Fruit fly (Drosophila melanogaster): ENCODE measurements around the gene eg.

eg gene

dm6 chr3L:21839720-21840641 is 31.5 kb downstream of the eg start (continued):
- TF ChIP-seq CG10654 (GFP tag; optimal IDR thresholded peaks at IDR 0.05) (peak; percentile 85), Ets65A (GFP tag) (peak; percentile 99), lmd (GFP tag; IDR thresholded peaks at IDR 0.05) (peak; percentile 95), mam (GFP tag; optimal IDR thresholded peaks at IDR 0.05) (peak; percentile 95), cad (GFP tag; optimal IDR thresholded peaks at IDR 0.05) (no peak), Dek (tag; optimal IDR thresholded peaks at IDR 0.05) (peak; percentile 88), Scr (GFP tag; IDR thresholded peaks at IDR 0.05; ENCODE audit: partially characterized antibody) (no peak), Fer3 (tag; optimal IDR thresholded peaks at IDR 0.05) (peak; percentile 90), Hand (GFP tag; optimal IDR thresholded peaks at IDR 0.05) (peak; percentile 79), CG17612 (GFP tag; IDR thresholded peaks at IDR 0.05) (peak; percentile 85), prd (optimal IDR thresholded peaks at IDR 0.05) (no peak), prd (GFP tag; IDR thresholded peaks at IDR 0.05) (peak; percentile 94), CG8281 (tag; optimal IDR thresholded peaks at IDR 0.05) (peak; percentile 79), nau (GFP tag; optimal IDR thresholded peaks at IDR 0.05) (peak; percentile 95), oc (tag; optimal IDR thresholded peaks at IDR 0.05) (peak; percentile 87), CG15269 (tag; optimal IDR thresholded peaks at IDR 0.05) (peak; percentile 94), CG8089 (GFP tag; optimal IDR thresholded peaks at IDR 0.05) (peak; percentile 84), nmo (GFP tag; optimal IDR thresholded peaks at IDR 0.05) (peak; percentile 96), chinmo (GFP tag; IDR thresholded peaks at IDR 0.05; ENCODE audit: partially characterized antibody) (peak; percentile 80; the same call in 2 of the 4 replicates), fd3F (GFP tag; optimal IDR thresholded peaks at IDR 0.05) (peak; percentile 88), org-1 (GFP tag; optimal IDR thresholded peaks at IDR 0.05) (peak; percentile 94), CG3163 (GFP tag; optimal IDR thresholded peaks at IDR 0.05) (peak; percentile 57), CG30431 (GFP tag; optimal IDR thresholded peaks at IDR 0.05) (peak; percentile 89), CG15696 (tag; optimal IDR thresholded peaks at IDR 0.05) (peak; percentile 68), CG12942 (GFP tag; optimal IDR thresholded peaks at IDR 0.05) (peak; percentile 88), Hsf (GFP tag; optimal IDR thresholded peaks at IDR 0.05) (peak; percentile 95), Dbx (GFP tag; IDR thresholded peaks at IDR 0.05) (peak; percentile 77), slp2 (GFP tag; optimal IDR thresholded peaks at IDR 0.05) (peak; percentile 95), zfh2 (GFP tag; optimal IDR thresholded peaks at IDR 0.05) (peak; percentile 89), HLH3B (GFP tag; IDR thresholded peaks at IDR 0.05) (peak; percentile 87), CG31441 (GFP tag; IDR thresholded peaks at IDR 0.05) (peak; percentile 98), CG31388 (GFP tag; optimal IDR thresholded peaks at IDR 0.05) (peak; percentile 83), CG1792 (GFP tag; optimal IDR thresholded peaks at IDR 0.05) (peak; percentile 95), Stat92E (GFP tag; optimal IDR thresholded peaks at IDR 0.05) (no peak), dmrt11E (tag; optimal IDR thresholded peaks at IDR 0.05) (peak; percentile 82), Sry-β (GFP tag; optimal IDR thresholded peaks at IDR 0.05) (peak; percentile 50), croc (GFP tag; conservative IDR thresholded peaks at IDR 0.05) (peak; percentile 85), sc (optimal IDR thresholded peaks at IDR 0.05) (no peak), sc (GFP tag; optimal IDR thresholded peaks at IDR 0.05) (peak; percentile 89), CG33213 (GFP tag; optimal IDR thresholded peaks at IDR 0.05) (peak; percentile 94), CG7556 (GFP tag; optimal IDR thresholded peaks at IDR 0.05) (peak; percentile 97), Hmx (GFP tag; optimal IDR thresholded peaks at IDR 0.05) (peak; percentile 89), CG8290 (GFP tag; optimal IDR thresholded peaks at IDR 0.05) (peak; percentile 86), CG8290 (tag; optimal IDR thresholded peaks at IDR 0.05) (peak; percentile 18 to 81), zen (tag; optimal IDR thresholded peaks at IDR 0.05) (peak; percentile 80), ssp (GFP tag; IDR thresholded peaks at IDR 0.05) (peak; percentile 84), CG11247 (GFP tag; IDR thresholded peaks at IDR 0.05) (peak; percentile 81), z (GFP tag; IDR thresholded peaks at IDR 0.05) (peak; percentile 61; the same call in 1 of the 3 replicates), CG15011 (GFP tag; optimal IDR thresholded peaks at IDR 0.05) (peak; percentile 88)

Measured in whole organism, embryonic.